Fruit fly (Drosophila melanogaster) whole organism, embryonic: ENCODE data around the gene CG42835.

ENCODE experiments used
- Atf3 ChIP-seq: fragments of 200-800 bp; sonication (Bioruptor generic); optimal IDR thresholded peaks from 3 replicates; lab custom pipeline; 2016; ENCODE audit warnings: missing biosample characterization, missing genetic modification characterization
- CG10366 ChIP-seq: fragments of 200-800 bp; sonication (Bioruptor generic); IDR thresholded peaks from 2 replicates; pipeline ENCODE4 v1.3.6; 2022; ENCODE audit warnings: missing biosample characterization, missing genetic modification characterization
- CG10462 ChIP-seq: fragments of 200-800 bp; sonication (Bioruptor generic); optimal IDR thresholded peaks from 2 replicates; lab custom pipeline; 2016; ENCODE audit warnings: missing biosample characterization, missing genetic modification characterization
- CG11560 ChIP-seq: fragments of 200-800 bp; sonication (Bioruptor generic); IDR thresholded peaks from 3 replicates; pipeline ENCODE4 v1.3.6; 2022; ENCODE audit warnings: missing biosample characterization, missing genetic modification characterization
- CG12155 ChIP-seq: fragments of 200-800 bp; sonication (Bioruptor generic); optimal IDR thresholded peaks from 3 replicates; lab custom pipeline; 2016; ENCODE audit warnings: missing biosample characterization, missing genetic modification characterization
- CG12236 ChIP-seq: fragments of 200-800 bp; sonication (Bioruptor generic); optimal IDR thresholded peaks from 2 replicates; lab custom pipeline; 2016; ENCODE audit warnings: missing biosample characterization, missing genetic modification characterization
- CG1647 ChIP-seq: fragments of 200-800 bp; sonication (Bioruptor generic); optimal IDR thresholded peaks from 3 replicates; lab custom pipeline; 2016; ENCODE audit warnings: missing biosample characterization, missing genetic modification characterization
- CG17912 ChIP-seq: fragments of 200-800 bp; sonication (Bioruptor generic); optimal IDR thresholded peaks from 2 replicates; lab custom pipeline; 2018; ENCODE audit warnings: missing biosample characterization, mild to moderate bottlenecking, missing genetic modification characterization
- CG1792 ChIP-seq: fragments of 200-800 bp; sonication (Bioruptor generic); optimal IDR thresholded peaks from 2 replicates; lab custom pipeline; 2016; ENCODE audit warnings: missing biosample characterization, missing genetic modification characterization
- CG2199 ChIP-seq: fragments of 200-800 bp; sonication (Bioruptor generic); IDR thresholded peaks from 3 replicates; pipeline ENCODE4 v1.3.6; 2022; ENCODE audit warnings: missing biosample characterization, missing genetic modification characterization
- CG3847 ChIP-seq: fragments of 200-800 bp; sonication (Bioruptor generic); IDR thresholded peaks from 2 replicates; pipeline ENCODE4 v1.3.6; 2022; ENCODE audit warnings: missing biosample characterization, missing genetic modification characterization
- CG4820 ChIP-seq: fragments of 200-800 bp; sonication (Bioruptor generic); optimal IDR thresholded peaks from 3 replicates; lab custom pipeline; 2016; ENCODE audit warnings: missing biosample characterization, missing genetic modification characterization
- CG6254 ChIP-seq: fragments of 200-800 bp; sonication (Bioruptor generic); optimal IDR thresholded peaks from 3 replicates; lab custom pipeline; 2017; ENCODE audit warnings: mild to moderate bottlenecking, missing biosample characterization, missing genetic modification reagents, missing genetic modification characterization
- CG7556 ChIP-seq: fragments of 200-800 bp; sonication (Bioruptor generic); optimal IDR thresholded peaks from 2 replicates; lab custom pipeline; 2017; ENCODE audit warnings: missing biosample characterization, mild to moderate bottlenecking, missing genetic modification characterization
- D ChIP-seq, 2 experiments: fragments of 200-800 bp in 1 of 2; fragments of >200 bp in 1 of 2; sonication (Bioruptor generic) in 1 of 2; optimal IDR thresholded peaks; 2 replicates in 1 of 2; 3 replicates in 1 of 2; lab custom pipeline; 2017; ENCODE audit warnings: mild to moderate bottlenecking in 1 of 2, missing biosample characterization in 1 of 2, missing genetic modification characterization in 1 of 2, missing genetic modification reagents in 1 of 2
- D19A ChIP-seq: fragments of 200-800 bp; optimal IDR thresholded peaks from 3 replicates; lab custom pipeline; 2019; ENCODE audit warnings: missing biosample characterization, mild to moderate bottlenecking, missing genetic modification characterization, moderate library complexity
- E2f2 ChIP-seq: fragments of 200-800 bp; sonication (Bioruptor generic); IDR thresholded peaks from 2 replicates; pipeline ENCODE4 v1.3.6; 2022; ENCODE audit warnings: missing biosample characterization, missing genetic modification characterization
- Hr78 ChIP-seq, 2 experiments: fragments of 200-800 bp in 1 of 2; fragments of >200 bp in 1 of 2; sonication (Bioruptor generic) in 1 of 2; optimal IDR thresholded peaks; 2 replicates each; lab custom pipeline; 2017 to 2019; ENCODE audit warnings: missing biosample characterization in 2 of 2, missing genetic modification characterization in 2 of 2, mild to moderate bottlenecking in 1 of 2, moderate library complexity in 1 of 2
- Kr ChIP-seq: fragments of 200-800 bp; sonication (Bioruptor generic); optimal IDR thresholded peaks from 2 replicates; lab custom pipeline; 2017; ENCODE audit warnings: missing biosample characterization, mild to moderate bottlenecking, missing genetic modification characterization
- Lhr ChIP-seq: fragments of 200-800 bp; sonication (Bioruptor generic); optimal IDR thresholded peaks from 3 replicates; lab custom pipeline; 2017; ENCODE audit warnings: mild to moderate bottlenecking, missing biosample characterization, missing genetic modification reagents, missing genetic modification characterization
- MESR4 ChIP-seq: fragments of 200-800 bp; sonication (Bioruptor generic); optimal IDR thresholded peaks from 2 replicates; lab custom pipeline; 2018; ENCODE audit warnings: missing biosample characterization, mild to moderate bottlenecking, missing genetic modification characterization, moderate library complexity
- Med ChIP-seq: fragments of 200-800 bp; sonication (Bioruptor generic); peaks from one replicate; lab custom pipeline; 2016; ENCODE audit warnings: missing biosample characterization, missing genetic modification characterization, mild to moderate bottlenecking, inconsistent platforms, moderate library complexity
- NC2α ChIP-seq: fragments of 200-800 bp; sonication (Bioruptor generic); optimal IDR thresholded peaks from 2 replicates; lab custom pipeline; 2016; ENCODE audit warnings: missing biosample characterization, missing genetic modification characterization
- Nf-YB ChIP-seq: fragments of 200-800 bp; sonication (Bioruptor generic); optimal IDR thresholded peaks from 3 replicates; lab custom pipeline; 2019; ENCODE audit warnings: missing biosample characterization, mild to moderate bottlenecking, missing genetic modification characterization, moderate library complexity
- NfI ChIP-seq: fragments of 200-800 bp; sonication (Bioruptor generic); optimal IDR thresholded peaks from 3 replicates; lab custom pipeline; 2018; ENCODE audit warnings: missing biosample characterization, mild to moderate bottlenecking, missing genetic modification characterization, moderate library complexity
- Sox100B ChIP-seq: fragments of 200-800 bp; sonication (Bioruptor generic); optimal IDR thresholded peaks from 3 replicates; lab custom pipeline; 2018; ENCODE audit warnings: missing biosample characterization, mild to moderate bottlenecking, missing genetic modification characterization
- ac ChIP-seq: fragments of 200-800 bp; sonication (Bioruptor generic); optimal IDR thresholded peaks from 3 replicates; lab custom pipeline; 2017; ENCODE audit warnings: missing biosample characterization, mild to moderate bottlenecking, missing genetic modification characterization
- chinmo ChIP-seq: fragments of 200-800 bp; sonication (Bioruptor generic); IDR thresholded peaks from 4 replicates; pipeline ENCODE4 v1.3.6; 2022; ENCODE audit warnings: missing biosample characterization, missing genetic modification characterization; ENCODE audit not compliant: partially characterized antibody
- cwo ChIP-seq: fragments of 200-800 bp; sonication (Bioruptor generic); optimal IDR thresholded peaks from 3 replicates; lab custom pipeline; 2017; ENCODE audit warnings: missing biosample characterization, missing genetic modification characterization, mild to moderate bottlenecking, moderate library complexity, missing genetic modification reagents
- en ChIP-seq: fragments of 200-800 bp; sonication (Bioruptor generic); optimal IDR thresholded peaks from 2 replicates; lab custom pipeline; 2016; ENCODE audit warnings: missing biosample characterization, missing genetic modification characterization
- esg ChIP-seq: fragments of 200-800 bp; sonication (Bioruptor generic); conservative IDR thresholded peaks from 2 replicates; pipeline ENCODE4 v1.3.6; 2022; ENCODE audit warnings: missing biosample characterization, missing genetic modification characterization
- grn ChIP-seq: fragments of 200-800 bp; sonication (Bioruptor generic); optimal IDR thresholded peaks from 3 replicates; lab custom pipeline; 2017; ENCODE audit warnings: missing biosample characterization, missing genetic modification characterization
- gsb-n ChIP-seq: fragments of 200-800 bp; sonication (Bioruptor generic); optimal IDR thresholded peaks from 3 replicates; lab custom pipeline; 2018; ENCODE audit warnings: missing biosample characterization, mild to moderate bottlenecking, missing genetic modification characterization
- h ChIP-seq: fragments of >200 bp; optimal IDR thresholded peaks from 2 replicates; lab custom pipeline; 2017
- insv ChIP-seq, 2 experiments: fragments of 200-800 bp; sonication (Bioruptor generic); optimal IDR thresholded peaks; 3 replicates each; lab custom pipeline; 2016 to 2018; ENCODE audit warnings: missing biosample characterization in 2 of 2, missing genetic modification characterization in 2 of 2
- jigr1 ChIP-seq: fragments of 200-800 bp; sonication (Bioruptor generic); IDR thresholded peaks from 3 replicates; pipeline ENCODE4 v1.3.6; 2022; ENCODE audit warnings: missing biosample characterization, missing genetic modification characterization
- jumu ChIP-seq: fragments of 200-800 bp; sonication (Bioruptor generic); optimal IDR thresholded peaks from 3 replicates; lab custom pipeline; 2016; ENCODE audit warnings: missing biosample characterization, missing genetic modification characterization
- kah ChIP-seq: fragments of 200-800 bp; sonication (Bioruptor generic); optimal IDR thresholded peaks from 2 replicates; lab custom pipeline; 2018; ENCODE audit warnings: missing biosample characterization, mild to moderate bottlenecking, missing genetic modification characterization
- kay ChIP-seq: fragments of 200-800 bp; sonication (Bioruptor generic); optimal IDR thresholded peaks from 2 replicates; lab custom pipeline; 2016; ENCODE audit warnings: missing biosample characterization, missing genetic modification characterization
- ken ChIP-seq: fragments of 200-800 bp; sonication (Bioruptor generic); IDR thresholded peaks from 3 replicates; pipeline ENCODE4 v1.3.6; 2022; ENCODE audit warnings: missing biosample characterization, missing genetic modification characterization
- klu ChIP-seq: fragments of 200-800 bp; sonication (Bioruptor generic); IDR thresholded peaks from 2 replicates; pipeline ENCODE4 v1.3.6; 2022; ENCODE audit warnings: missing biosample characterization, missing genetic modification characterization
- nau ChIP-seq: fragments of 200-800 bp; sonication (Bioruptor generic); optimal IDR thresholded peaks from 3 replicates; lab custom pipeline; 2017; ENCODE audit warnings: missing biosample characterization, mild to moderate bottlenecking, missing genetic modification characterization, missing genetic modification reagents
- nom ChIP-seq: fragments of 200-800 bp; sonication (Bioruptor generic); optimal IDR thresholded peaks from 2 replicates; lab custom pipeline; 2017; ENCODE audit warnings: missing biosample characterization, missing genetic modification characterization, mild to moderate bottlenecking, moderate library complexity, missing genetic modification reagents
- oc ChIP-seq: fragments of 200-800 bp; sonication (Bioruptor generic); optimal IDR thresholded peaks from 2 replicates; lab custom pipeline; 2018; ENCODE audit warnings: missing biosample characterization, mild to moderate bottlenecking, missing genetic modification characterization, moderate library complexity
- pb ChIP-seq: fragments of 200-800 bp; sonication (Bioruptor generic); optimal IDR thresholded peaks from 3 replicates; lab custom pipeline; 2016; ENCODE audit warnings: missing biosample characterization, missing genetic modification characterization
- sna ChIP-seq: fragments of 200-800 bp; sonication (Bioruptor generic); IDR thresholded peaks from 2 replicates; pipeline ENCODE4 v1.3.6; 2022; ENCODE audit warnings: missing biosample characterization, missing genetic modification characterization; ENCODE audit not compliant: partially characterized antibody
- ssp ChIP-seq: fragments of 200-800 bp; sonication (Bioruptor generic); IDR thresholded peaks from 2 replicates; pipeline ENCODE4 v1.3.6; 2022; ENCODE audit warnings: missing biosample characterization, missing genetic modification characterization
- tio ChIP-seq: fragments of 200-800 bp; sonication (Bioruptor generic); optimal IDR thresholded peaks from 2 replicates; lab custom pipeline; 2017; ENCODE audit warnings: missing biosample characterization, missing genetic modification characterization, inconsistent platforms
- ttk ChIP-seq: fragments of 200-800 bp; sonication (Bioruptor generic); IDR thresholded peaks from 2 replicates; pipeline ENCODE4 v2.1.2; 2022; ENCODE audit warnings: missing biosample characterization, missing genetic modification characterization
- vfl ChIP-seq: fragments of 200-800 bp; sonication (Bioruptor generic); optimal IDR thresholded peaks from 2 replicates; lab custom pipeline; 2016; ENCODE audit warnings: missing biosample characterization, missing genetic modification characterization

CG42835 gene

dm6 chr3R:17386168-17386819 lies 34.1 kb upstream of the CG42835 start (continued):
- TF ChIP-seq kah (GFP tag; lab: Kevin White, UChicago), result peak; percentile 49
- peak; percentile 39 for TF ChIP-seq E2f2 (GFP tag; lab: Robert Waterston, UW)
- peak; percentile 29 for TF ChIP-seq nom (GFP tag; lab: Kevin White, UChicago)
- TF ChIP-seq CG12155 (GFP tag; lab: Kevin White, UChicago), result peak; percentile 41
- TF ChIP-seq CG3847 (GFP tag; lab: Robert Waterston, UW), result peak; percentile 14; the same call in 1 of the 2 replicates
- TF ChIP-seq ttk (GFP tag; lab: Robert Waterston, UW), result peak; percentile 72
- TF ChIP-seq CG4820 (GFP tag; lab: Kevin White, UChicago), result peak; percentile 74
- no peak for TF ChIP-seq chinmo
- TF ChIP-seq ac (GFP tag; lab: Kevin White, UChicago), result peak; percentile 22
- TF ChIP-seq Atf3 (GFP tag; lab: Kevin White, UChicago), result no peak
- TF ChIP-seq gsb-n (tag; lab: Kevin White, UChicago), result peak; percentile 57
- TF ChIP-seq D19A (tag; lab: Kevin White, UChicago), result peak; percentile 68
- TF ChIP-seq CG1792 (GFP tag; lab: Kevin White, UChicago), result peak; percentile 20
- peak; percentile 1 for TF ChIP-seq tio (GFP tag; lab: Kevin White, UChicago)
- TF ChIP-seq CG2199, result peak; percentile 43; the same call in 1 of the 3 replicates
- TF ChIP-seq CG12236 (GFP tag; lab: Kevin White, UChicago), result peak; percentile 31
- no peak for TF ChIP-seq en
- TF ChIP-seq Lhr (GFP tag; lab: Kevin White, UChicago), result peak; percentile 12
- no peak for TF ChIP-seq sna (GFP tag; lab: Robert Waterston, UW)
- peak; percentile 23 for TF ChIP-seq CG1647
- TF ChIP-seq esg (GFP tag; lab: Robert Waterston, UW), result peak; percentile 80
- no peak for TF ChIP-seq CG11560
- peak in 1 of 2 experiments; percentile 29 for TF ChIP-seq Hr78 (GFP tag; optimal IDR thresholded peaks at IDR 0.05; lab: Kevin White, UChicago)
- no peak for TF ChIP-seq CG17912
- TF ChIP-seq pb (GFP tag; lab: Kevin White, UChicago), result no peak
- TF ChIP-seq D (optimal IDR thresholded peaks at IDR 0.05; lab: Kevin White, UChicago), result no peak
- TF ChIP-seq D (GFP tag; optimal IDR thresholded peaks at IDR 0.05; lab: Kevin White, UChicago), result peak; percentile 75
- peak; percentile 34 for TF ChIP-seq Nf-YB
- TF ChIP-seq Sox100B (GFP tag; lab: Kevin White, UChicago), result peak; percentile 73
- no peak for TF ChIP-seq MESR4
- no peak for TF ChIP-seq insv (GFP tag; optimal IDR thresholded peaks at IDR 0.05; lab: Kevin White, UChicago)
- TF ChIP-seq CG10462, result peak; percentile 18
- no peak for TF ChIP-seq klu (GFP tag; lab: Robert Waterston, UW)
- peak; percentile 48 for TF ChIP-seq CG6254 (GFP tag; lab: Kevin White, UChicago)
- TF ChIP-seq ken (GFP tag; lab: Robert Waterston, UW), result peak; percentile 76
- peak; percentile 90 for TF ChIP-seq Med
- TF ChIP-seq vfl (GFP tag; lab: Kevin White, UChicago), result no peak
- no peak for TF ChIP-seq grn
- no peak for TF ChIP-seq Kr (GFP tag; lab: Kevin White, UChicago)
- TF ChIP-seq kay, result no peak
- TF ChIP-seq jumu, result peak; percentile 27
- TF ChIP-seq ssp (GFP tag; lab: Robert Waterston, UW), result peak; percentile 48
- TF ChIP-seq h (lab: Kevin White, UChicago), result no peak
- TF ChIP-seq jigr1 (GFP tag; lab: Robert Waterston, UW), result no peak
- TF ChIP-seq NfI, result peak; percentile 57
- peak; percentile 58 for TF ChIP-seq CG7556 (GFP tag; lab: Kevin White, UChicago)
- peak; percentile 82 for TF ChIP-seq CG10366
- TF ChIP-seq oc (tag; lab: Kevin White, UChicago), result peak; percentile 39
- peak; percentile 85 for TF ChIP-seq nau (GFP tag; lab: Kevin White, UChicago)
- peak; percentile 30 for TF ChIP-seq cwo (GFP tag; lab: Kevin White, UChicago)
- peak; percentile 21 for TF ChIP-seq NC2α
